Fruit fly (Drosophila melanogaster) whole organism, embryonic: Measurements from ENCODE around the gene CG34332.

Source experiments
- Bgb ChIP-seq: fragments of 200-800 bp; sonication (Bioruptor generic); IDR thresholded peaks from 2 replicates; pipeline ENCODE4 v1.3.6; 2022; ENCODE audit warnings: missing biosample characterization, missing genetic modification characterization; ENCODE audit not compliant: partially characterized antibody
- BtbVII ChIP-seq: fragments of 200-800 bp; sonication (Bioruptor generic); optimal IDR thresholded peaks from 3 replicates; lab custom pipeline; 2017; ENCODE audit warnings: missing biosample characterization, mild to moderate bottlenecking, missing genetic modification characterization
- CG10274 ChIP-seq: fragments of 200-800 bp; sonication (Bioruptor generic); optimal IDR thresholded peaks from 3 replicates; lab custom pipeline; 2017; ENCODE audit warnings: missing biosample characterization, mild to moderate bottlenecking, missing genetic modification characterization
- CG10959 ChIP-seq: fragments of 200-800 bp; sonication (Bioruptor generic); IDR thresholded peaks from 2 replicates; pipeline ENCODE4 v1.3.6; 2022; ENCODE audit warnings: missing biosample characterization, missing genetic modification characterization
- CG11456 ChIP-seq: fragments of 200-800 bp; sonication (Bioruptor generic); IDR thresholded peaks from 3 replicates; pipeline ENCODE4 v1.3.6; 2022; ENCODE audit warnings: missing biosample characterization, missing genetic modification characterization
- CG12942 ChIP-seq: fragments of 200-800 bp; sonication (Bioruptor generic); optimal IDR thresholded peaks from 3 replicates; lab custom pipeline; 2016; ENCODE audit warnings: missing biosample characterization, missing genetic modification characterization
- CG13624 ChIP-seq: fragments of 200-800 bp; sonication (Bioruptor generic); optimal IDR thresholded peaks from 2 replicates; lab custom pipeline; 2016; ENCODE audit warnings: missing biosample characterization, missing genetic modification characterization
- CG13775 ChIP-seq: fragments of 200-800 bp; sonication (Bioruptor generic); optimal IDR thresholded peaks from 3 replicates; lab custom pipeline; 2017; ENCODE audit warnings: missing biosample characterization, mild to moderate bottlenecking, missing genetic modification characterization
- CG1529 ChIP-seq: fragments of 200-800 bp; sonication (Bioruptor generic); optimal IDR thresholded peaks from 3 replicates; lab custom pipeline; 2018; ENCODE audit warnings: missing biosample characterization, missing genetic modification characterization
- CG15601 ChIP-seq: fragments of 200-800 bp; sonication (Bioruptor generic); optimal IDR thresholded peaks from 3 replicates; lab custom pipeline; 2019; ENCODE audit warnings: missing biosample characterization, mild to moderate bottlenecking, missing genetic modification characterization, moderate library complexity
- CG1603 ChIP-seq: fragments of 200-800 bp; sonication (Bioruptor generic); optimal IDR thresholded peaks from 2 replicates; lab custom pipeline; 2019; ENCODE audit warnings: missing biosample characterization, mild to moderate bottlenecking, missing genetic modification characterization, moderate library complexity
- CG16779 ChIP-seq: fragments of 200-800 bp; sonication (Bioruptor generic); IDR thresholded peaks from 2 replicates; pipeline ENCODE4 v1.3.6; 2022; ENCODE audit warnings: missing biosample characterization, missing genetic modification characterization
- CG3065 ChIP-seq: fragments of 200-800 bp; sonication (Bioruptor generic); optimal IDR thresholded peaks from 2 replicates; lab custom pipeline; 2016; ENCODE audit warnings: missing biosample characterization, missing genetic modification characterization
- CG31388 ChIP-seq: fragments of 200-800 bp; sonication (Bioruptor generic); optimal IDR thresholded peaks from 2 replicates; lab custom pipeline; 2016; ENCODE audit warnings: missing biosample characterization, missing genetic modification characterization
- CG3163 ChIP-seq: fragments of 200-800 bp; sonication (Bioruptor generic); optimal IDR thresholded peaks from 3 replicates; lab custom pipeline; 2016; ENCODE audit warnings: missing biosample characterization, missing genetic modification characterization
- CG3407 ChIP-seq: fragments of 200-800 bp; sonication (Bioruptor generic); optimal IDR thresholded peaks from 2 replicates; lab custom pipeline; 2018; ENCODE audit warnings: missing biosample characterization, mild to moderate bottlenecking, missing genetic modification characterization
- CG34422 ChIP-seq: fragments of 200-800 bp; sonication (Bioruptor generic); IDR thresholded peaks from 3 replicates; pipeline ENCODE4 v1.3.6; 2022; ENCODE audit warnings: missing biosample characterization, missing genetic modification characterization
- CG6654 ChIP-seq: fragments of 200-800 bp; sonication (Bioruptor generic); optimal IDR thresholded peaks from 2 replicates; lab custom pipeline; 2017; ENCODE audit warnings: missing biosample characterization, mild to moderate bottlenecking, missing genetic modification characterization
- CG7556 ChIP-seq: fragments of 200-800 bp; sonication (Bioruptor generic); optimal IDR thresholded peaks from 2 replicates; lab custom pipeline; 2017; ENCODE audit warnings: missing biosample characterization, mild to moderate bottlenecking, missing genetic modification characterization
- CG8089 ChIP-seq: fragments of 200-800 bp; sonication (Bioruptor generic); optimal IDR thresholded peaks from 3 replicates; lab custom pipeline; 2016; ENCODE audit warnings: missing biosample characterization, missing genetic modification characterization
- CG8478 ChIP-seq: fragments of >200 bp; optimal IDR thresholded peaks from 2 replicates; lab custom pipeline; 2018
- CG9797 ChIP-seq: fragments of 200-800 bp; sonication (Bioruptor generic); optimal IDR thresholded peaks from 3 replicates; lab custom pipeline; 2018; ENCODE audit warnings: missing biosample characterization, mild to moderate bottlenecking, missing genetic modification characterization
- CG9876 ChIP-seq: fragments of 200-800 bp; sonication (Bioruptor generic); optimal IDR thresholded peaks from 2 replicates; lab custom pipeline; 2016; ENCODE audit warnings: missing biosample characterization, missing genetic modification characterization
- Dbx ChIP-seq: fragments of 200-800 bp; sonication (Bioruptor generic); IDR thresholded peaks from 3 replicates; pipeline ENCODE4 v1.3.6; 2022; ENCODE audit warnings: missing biosample characterization, missing genetic modification characterization
- Deaf1 ChIP-seq: fragments of 200-800 bp; optimal IDR thresholded peaks from 3 replicates; lab custom pipeline; 2019; ENCODE audit warnings: missing biosample characterization, mild to moderate bottlenecking, missing genetic modification characterization, moderate library complexity
- Dfd ChIP-seq, 2 experiments: fragments of >200 bp; optimal IDR thresholded peaks; 2 replicates each; lab custom pipeline; 2017; ENCODE audit warnings: missing biosample characterization in 2 of 2, missing genetic modification characterization in 2 of 2
- Ets97D ChIP-seq: fragments of 200-800 bp; sonication (Bioruptor generic); optimal IDR thresholded peaks from 3 replicates; lab custom pipeline; 2016; ENCODE audit warnings: missing biosample characterization, missing genetic modification characterization
- HLH3B ChIP-seq: fragments of 200-800 bp; sonication (Bioruptor generic); IDR thresholded peaks from 2 replicates; pipeline ENCODE4 v1.3.6; 2022; ENCODE audit warnings: missing biosample characterization, missing genetic modification characterization
- Hmx ChIP-seq: fragments of 200-800 bp; sonication (Bioruptor generic); optimal IDR thresholded peaks from 2 replicates; lab custom pipeline; 2016; ENCODE audit warnings: missing biosample characterization, missing genetic modification characterization
- Hr39 ChIP-seq: fragments of >200 bp; optimal IDR thresholded peaks from 2 replicates; lab custom pipeline; 2017
- Lim3 ChIP-seq: fragments of 200-800 bp; sonication (Bioruptor generic); IDR thresholded peaks from 2 replicates; pipeline ENCODE4 v1.3.6; 2022; ENCODE audit warnings: missing biosample characterization, missing genetic modification characterization
- NFAT ChIP-seq: fragments of 200-800 bp; sonication (Bioruptor generic); IDR thresholded peaks from 2 replicates; pipeline ENCODE4 v1.3.6; 2022; ENCODE audit warnings: missing biosample characterization, missing genetic modification characterization
- Neu2 ChIP-seq: fragments of 200-800 bp; sonication (Bioruptor generic); optimal IDR thresholded peaks from 3 replicates; lab custom pipeline; 2016; ENCODE audit warnings: missing biosample characterization, missing genetic modification characterization, borderline replicate concordance
- Six4 ChIP-seq: fragments of 200-800 bp; sonication (Bioruptor generic); optimal IDR thresholded peaks from 2 replicates; lab custom pipeline; 2016; ENCODE audit warnings: missing biosample characterization, missing genetic modification characterization
- Sox102F ChIP-seq: fragments of 200-800 bp; sonication (Bioruptor generic); optimal IDR thresholded peaks from 2 replicates; lab custom pipeline; 2018; ENCODE audit warnings: missing biosample characterization, mild to moderate bottlenecking, missing genetic modification characterization, moderate library complexity
- TFAM ChIP-seq: fragments of 200-800 bp; sonication (Bioruptor generic); optimal IDR thresholded peaks from 2 replicates; lab custom pipeline; 2017; ENCODE audit warnings: missing biosample characterization, missing genetic modification characterization, inconsistent platforms
- ab ChIP-seq: fragments of 200-800 bp; sonication (Bioruptor generic); optimal IDR thresholded peaks from 2 replicates; lab custom pipeline; 2016; ENCODE audit warnings: missing biosample characterization, missing genetic modification characterization
- al ChIP-seq: fragments of 200-800 bp; sonication (Bioruptor generic); IDR thresholded peaks from 2 replicates; pipeline ENCODE4 v1.3.6; 2022; ENCODE audit warnings: missing biosample characterization, missing genetic modification characterization
- amos ChIP-seq: fragments of 200-800 bp; sonication (Bioruptor generic); IDR thresholded peaks from 2 replicates; pipeline ENCODE4 v1.3.6; 2022; ENCODE audit warnings: missing biosample characterization, missing genetic modification characterization; ENCODE audit not compliant: partially characterized antibody
- ash1 ChIP-seq: fragments of 200-800 bp; sonication (Bioruptor generic); optimal IDR thresholded peaks from 2 replicates; lab custom pipeline; 2018; ENCODE audit warnings: missing biosample characterization, mild to moderate bottlenecking, missing genetic modification characterization
- ato ChIP-seq: fragments of 200-800 bp; sonication (Bioruptor generic); IDR thresholded peaks from 2 replicates; pipeline ENCODE4 v1.3.6; 2022; ENCODE audit warnings: missing biosample characterization, missing genetic modification characterization; ENCODE audit not compliant: partially characterized antibody
- bigmax ChIP-seq: fragments of 200-800 bp; sonication (Bioruptor generic); optimal IDR thresholded peaks from 2 replicates; lab custom pipeline; 2018; ENCODE audit warnings: missing biosample characterization, mild to moderate bottlenecking, missing genetic modification characterization
- hb ChIP-seq: fragments of 200-800 bp; sonication (Bioruptor generic); IDR thresholded peaks from 3 replicates; pipeline ENCODE4 v1.3.6; 2022; ENCODE audit warnings: missing biosample characterization, missing genetic modification characterization; ENCODE audit not compliant: partially characterized antibody
- lbe ChIP-seq: fragments of 200-800 bp; sonication (Bioruptor generic); optimal IDR thresholded peaks from 2 replicates; lab custom pipeline; 2016; ENCODE audit warnings: missing biosample characterization, mild to moderate bottlenecking, missing genetic modification characterization
- lov ChIP-seq, 2 experiments: fragments of 200-800 bp in 1 of 2; fragments of >200 bp in 1 of 2; sonication (Bioruptor generic) in 1 of 2; IDR thresholded peaks in 1 of 2; optimal IDR thresholded peaks in 1 of 2; 2 replicates in 1 of 2; 3 replicates in 1 of 2; pipeline versions ENCODE4 v1.3.6 to Lab custom; 2017 to 2022; ENCODE audit warnings: missing biosample characterization in 1 of 2, missing genetic modification characterization in 1 of 2
- maf-S ChIP-seq: fragments of 200-800 bp; sonication (Bioruptor generic); optimal IDR thresholded peaks from 2 replicates; lab custom pipeline; 2016; ENCODE audit warnings: missing biosample characterization, missing genetic modification characterization
- nom ChIP-seq: fragments of 200-800 bp; sonication (Bioruptor generic); optimal IDR thresholded peaks from 2 replicates; lab custom pipeline; 2017; ENCODE audit warnings: missing biosample characterization, missing genetic modification characterization, mild to moderate bottlenecking, moderate library complexity, missing genetic modification reagents
- pb ChIP-seq: fragments of 200-800 bp; sonication (Bioruptor generic); optimal IDR thresholded peaks from 3 replicates; lab custom pipeline; 2016; ENCODE audit warnings: missing biosample characterization, missing genetic modification characterization
- pnt ChIP-seq: fragments of 200-800 bp; sonication (Bioruptor generic); optimal IDR thresholded peaks from 3 replicates; lab custom pipeline; 2016; ENCODE audit warnings: missing biosample characterization, missing genetic modification characterization
- ttk ChIP-seq: fragments of 200-800 bp; sonication (Bioruptor generic); IDR thresholded peaks from 2 replicates; pipeline ENCODE4 v2.1.2; 2022; ENCODE audit warnings: missing biosample characterization, missing genetic modification characterization
- zfh1 ChIP-seq: fragments of 200-800 bp; sonication (Bioruptor generic); IDR thresholded peaks from 3 replicates; pipeline ENCODE4 v1.3.6; 2022; ENCODE audit warnings: missing biosample characterization, missing genetic modification characterization

CG34332 gene

dm6 chrX:20173464-20173995 lies 32.7 kb downstream of the CG34332 start, which contains the start of gene AnxB10 (continued):
- TF ChIP-seq maf-S (GFP tag; lab: Kevin White, UChicago), result peak; percentile 12
- peak; percentile 56; the same call in 1 of the 2 replicates for TF ChIP-seq HLH3B
- TF ChIP-seq CG10274 (GFP tag; lab: Kevin White, UChicago), result peak; percentile 14
- no peak for TF ChIP-seq ato
- no peak for TF ChIP-seq CG1603 (tag; lab: Kevin White, UChicago)
- TF ChIP-seq CG9797 (GFP tag; lab: Kevin White, UChicago), result no peak
- no peak for TF ChIP-seq Lim3 (GFP tag; lab: Robert Waterston, UW)
- peak; percentile 25 for TF ChIP-seq pnt
- peak; percentile 50 for TF ChIP-seq CG13775
- TF ChIP-seq Hmx (GFP tag; lab: Kevin White, UChicago), result no peak
- TF ChIP-seq CG34422 (GFP tag; lab: Robert Waterston, UW), result peak; percentile 46; the same call in 1 of the 3 replicates
- TF ChIP-seq CG3163, result peak; percentile 3
- no peak for TF ChIP-seq CG9876 (GFP tag; lab: Kevin White, UChicago)
- no peak for TF ChIP-seq Neu2
- no peak for TF ChIP-seq CG10959 (GFP tag; lab: Robert Waterston, UW)
- TF ChIP-seq CG1529 (GFP tag; lab: Kevin White, UChicago), result peak; percentile 35
- no peak for TF ChIP-seq CG3065
- no peak for TF ChIP-seq CG8478 (lab: Kevin White, UChicago)
- TF ChIP-seq Ets97D (GFP tag; lab: Kevin White, UChicago), result peak; percentile 16
- TF ChIP-seq lbe (GFP tag; lab: Kevin White, UChicago), result peak; percentile 82
- no peak for TF ChIP-seq CG16779 (GFP tag; lab: Robert Waterston, UW)
- TF ChIP-seq Sox102F (GFP tag; lab: Kevin White, UChicago), result peak; percentile 71
- TF ChIP-seq CG7556 (GFP tag; lab: Kevin White, UChicago), result peak; percentile 58
- peak; percentile 61 for TF ChIP-seq Six4 (GFP tag; lab: Kevin White, UChicago)
- TF ChIP-seq CG11456 (GFP tag; lab: Robert Waterston, UW), result no peak
- TF ChIP-seq lov (optimal IDR thresholded peaks at IDR 0.05; lab: Kevin White, UChicago), result no peak
- no peak for TF ChIP-seq lov (GFP tag; IDR thresholded peaks at IDR 0.05; lab: Robert Waterston, UW)
- peak; percentile 26 for TF ChIP-seq CG13624 (GFP tag; lab: Kevin White, UChicago)
- peak; percentile 7 for TF ChIP-seq CG15601 (tag; lab: Kevin White, UChicago)
- TF ChIP-seq CG3407 (GFP tag; lab: Kevin White, UChicago), result no peak
- TF ChIP-seq bigmax (GFP tag; lab: Kevin White, UChicago), result no peak
- 0 out of 3 replicates have a peak, but pooled peaks have one; percentile 8 for TF ChIP-seq zfh1
- peak; percentile 46 for TF ChIP-seq BtbVII (GFP tag; lab: Kevin White, UChicago)
- TF ChIP-seq Deaf1 (tag; lab: Kevin White, UChicago), result peak; percentile 42
- TF ChIP-seq nom, result peak; percentile 86
- TF ChIP-seq ttk (GFP tag; lab: Robert Waterston, UW), result peak; percentile 59
- no peak for TF ChIP-seq al (GFP tag; lab: Robert Waterston, UW)
- TF ChIP-seq Dfd (GFP tag; optimal IDR thresholded peaks at IDR 0.05; lab: Kevin White, UChicago), result no peak
- TF ChIP-seq Bgb (GFP tag; lab: Robert Waterston, UW), result no peak
- no peak for TF ChIP-seq amos (GFP tag; lab: Robert Waterston, UW)
- no peak for TF ChIP-seq ab
- TF ChIP-seq hb (GFP tag; lab: Robert Waterston, UW), result no peak
- peak; percentile 35 for TF ChIP-seq CG8089 (GFP tag; lab: Kevin White, UChicago)
- TF ChIP-seq Dbx (GFP tag; lab: Robert Waterston, UW), result peak; percentile 56; the same call in 1 of the 3 replicates
- no peak for TF ChIP-seq TFAM (GFP tag; lab: Kevin White, UChicago)
- no peak for TF ChIP-seq Hr39 (lab: Kevin White, UChicago)
- no peak for TF ChIP-seq ash1 (GFP tag; lab: Kevin White, UChicago)
- TF ChIP-seq CG31388 (GFP tag; lab: Kevin White, UChicago), result no peak
- no peak for TF ChIP-seq NFAT (GFP tag; lab: Robert Waterston, UW)
- TF ChIP-seq CG6654, result peak; percentile 4
- TF ChIP-seq CG12942 (GFP tag; lab: Kevin White, UChicago), result no peak
- peak; percentile 33 for TF ChIP-seq pb (GFP tag; lab: Kevin White, UChicago)
